Fruit fly (Drosophila melanogaster) whole organism, embryonic: ENCODE measurements around the gene RpS28b.

Source experiments
- Adf1 ChIP-seq: fragments of 200-800 bp; sonication (Bioruptor generic); IDR thresholded peaks from 2 replicates; pipeline ENCODE4 v1.3.6; 2022; ENCODE audit warnings: missing biosample characterization, missing genetic modification characterization
- Atf6 ChIP-seq: fragments of 200-800 bp; sonication (Bioruptor generic); IDR thresholded peaks from 2 replicates; pipeline ENCODE4 v1.3.6; 2022; ENCODE audit warnings: missing biosample characterization, missing genetic modification characterization
- B-H2 ChIP-seq: fragments of 200-800 bp; sonication (Bioruptor generic); optimal IDR thresholded peaks from 2 replicates; lab custom pipeline; 2018; ENCODE audit warnings: missing biosample characterization, mild to moderate bottlenecking, missing genetic modification characterization
- Bdp1 ChIP-seq: fragments of 200-800 bp; sonication (Bioruptor generic); optimal IDR thresholded peaks from 3 replicates; lab custom pipeline; 2016; ENCODE audit warnings: missing biosample characterization, missing genetic modification characterization
- CG11504 ChIP-seq: fragments of 200-800 bp; sonication (Bioruptor generic); optimal IDR thresholded peaks from 3 replicates; lab custom pipeline; 2019; ENCODE audit warnings: missing biosample characterization, mild to moderate bottlenecking, missing genetic modification characterization, moderate library complexity
- CG12219 ChIP-seq: fragments of 200-800 bp; sonication (Bioruptor generic); optimal IDR thresholded peaks from 3 replicates; lab custom pipeline; 2018; ENCODE audit warnings: missing biosample characterization, mild to moderate bottlenecking, missing genetic modification characterization
- CG12236 ChIP-seq: fragments of 200-800 bp; sonication (Bioruptor generic); optimal IDR thresholded peaks from 2 replicates; lab custom pipeline; 2016; ENCODE audit warnings: missing biosample characterization, missing genetic modification characterization
- CG12299 ChIP-seq: fragments of 200-800 bp; sonication (Bioruptor generic); optimal IDR thresholded peaks from 2 replicates; lab custom pipeline; 2018; ENCODE audit warnings: missing biosample characterization, mild to moderate bottlenecking, missing genetic modification characterization
- CG1233 ChIP-seq: fragments of 200-800 bp; sonication (Bioruptor generic); optimal IDR thresholded peaks from 4 replicates; lab custom pipeline; 2018; ENCODE audit warnings: missing biosample characterization, mild to moderate bottlenecking, missing genetic modification characterization
- CG13424 ChIP-seq: fragments of 200-800 bp; sonication (Bioruptor generic); optimal IDR thresholded peaks from 2 replicates; lab custom pipeline; 2019; ENCODE audit warnings: missing biosample characterization, mild to moderate bottlenecking, missing genetic modification characterization, moderate library complexity
- CG1602 ChIP-seq: fragments of 200-800 bp; sonication (Bioruptor generic); optimal IDR thresholded peaks from 3 replicates; lab custom pipeline; 2016; ENCODE audit warnings: missing biosample characterization, missing genetic modification characterization
- CG17359 ChIP-seq: fragments of 200-800 bp; sonication (Bioruptor generic); optimal IDR thresholded peaks from 3 replicates; lab custom pipeline; 2018; ENCODE audit warnings: missing biosample characterization, mild to moderate bottlenecking, missing genetic modification characterization, moderate library complexity
- CG17385 ChIP-seq: fragments of 200-800 bp; sonication (Bioruptor generic); optimal IDR thresholded peaks from 3 replicates; lab custom pipeline; 2018; ENCODE audit warnings: missing biosample characterization, mild to moderate bottlenecking, missing genetic modification characterization
- CG18476 ChIP-seq: fragments of 200-800 bp; sonication (Bioruptor generic); optimal IDR thresholded peaks from 2 replicates; lab custom pipeline; 2016; ENCODE audit warnings: missing biosample characterization, mild to moderate bottlenecking, missing genetic modification characterization
- CG18764 ChIP-seq: fragments of 200-800 bp; sonication (Bioruptor generic); optimal IDR thresholded peaks from 3 replicates; lab custom pipeline; 2016; ENCODE audit warnings: missing biosample characterization, missing genetic modification characterization
- CG4404 ChIP-seq: fragments of 200-800 bp; sonication (Bioruptor generic); IDR thresholded peaks from 2 replicates; pipeline ENCODE4 v1.3.6; 2022; ENCODE audit warnings: missing biosample characterization, missing genetic modification characterization
- CG4707 ChIP-seq: fragments of 200-800 bp; sonication (Bioruptor generic); optimal IDR thresholded peaks from 2 replicates; lab custom pipeline; 2018; ENCODE audit warnings: missing biosample characterization, mild to moderate bottlenecking, missing genetic modification characterization, moderate library complexity
- CG9609 ChIP-seq: fragments of 200-800 bp; sonication (Bioruptor generic); optimal IDR thresholded peaks from 3 replicates; lab custom pipeline; 2016; ENCODE audit warnings: missing biosample characterization, missing genetic modification characterization
- CHES-1-like ChIP-seq: fragments of 200-800 bp; sonication (Bioruptor generic); optimal IDR thresholded peaks from 2 replicates; lab custom pipeline; 2016; ENCODE audit warnings: missing biosample characterization, missing genetic modification characterization
- Dip2 ChIP-seq: fragments of 200-800 bp; sonication (Bioruptor generic); IDR thresholded peaks from 2 replicates; pipeline ENCODE4 v1.3.6; 2022; ENCODE audit warnings: missing biosample characterization, missing genetic modification characterization
- Elba2 ChIP-seq: fragments of 200-800 bp; sonication (Bioruptor generic); optimal IDR thresholded peaks from 3 replicates; lab custom pipeline; 2016; ENCODE audit warnings: missing biosample characterization, missing genetic modification characterization
- Ets97D ChIP-seq: fragments of 200-800 bp; sonication (Bioruptor generic); optimal IDR thresholded peaks from 3 replicates; lab custom pipeline; 2016; ENCODE audit warnings: missing biosample characterization, missing genetic modification characterization
- Gug ChIP-seq: fragments of 200-800 bp; sonication (Bioruptor generic); IDR thresholded peaks from 4 replicates; pipeline ENCODE4 v1.3.6; 2022; ENCODE audit warnings: missing biosample characterization, missing genetic modification characterization
- Hmx ChIP-seq: fragments of 200-800 bp; sonication (Bioruptor generic); optimal IDR thresholded peaks from 2 replicates; lab custom pipeline; 2016; ENCODE audit warnings: missing biosample characterization, missing genetic modification characterization
- Hr3 ChIP-seq: fragments of 200-800 bp; sonication (Bioruptor generic); optimal IDR thresholded peaks from 3 replicates; lab custom pipeline; 2016; ENCODE audit warnings: missing biosample characterization, missing genetic modification characterization
- Hr78 ChIP-seq, 2 experiments: fragments of 200-800 bp in 1 of 2; fragments of >200 bp in 1 of 2; sonication (Bioruptor generic) in 1 of 2; optimal IDR thresholded peaks; 2 replicates each; lab custom pipeline; 2017 to 2019; ENCODE audit warnings: missing biosample characterization in 2 of 2, missing genetic modification characterization in 2 of 2, mild to moderate bottlenecking in 1 of 2, moderate library complexity in 1 of 2
- Max ChIP-seq: fragments of 200-800 bp; sonication (Bioruptor generic); optimal IDR thresholded peaks from 2 replicates; lab custom pipeline; 2016; ENCODE audit warnings: missing biosample characterization, mild to moderate bottlenecking, missing genetic modification characterization
- Nf-YB ChIP-seq: fragments of 200-800 bp; sonication (Bioruptor generic); optimal IDR thresholded peaks from 3 replicates; lab custom pipeline; 2019; ENCODE audit warnings: missing biosample characterization, mild to moderate bottlenecking, missing genetic modification characterization, moderate library complexity
- amos ChIP-seq: fragments of 200-800 bp; sonication (Bioruptor generic); IDR thresholded peaks from 2 replicates; pipeline ENCODE4 v1.3.6; 2022; ENCODE audit warnings: missing biosample characterization, missing genetic modification characterization; ENCODE audit not compliant: partially characterized antibody
- aop ChIP-seq: fragments of 200-800 bp; sonication (Bioruptor generic); IDR thresholded peaks from 2 replicates; pipeline ENCODE4 v1.3.6; 2022; ENCODE audit warnings: missing biosample characterization, missing genetic modification characterization
- bab2 ChIP-seq: fragments of 200-800 bp; sonication (Bioruptor generic); optimal IDR thresholded peaks from 2 replicates; lab custom pipeline; 2016; ENCODE audit warnings: missing biosample characterization, missing genetic modification characterization
- br ChIP-seq: fragments of >200 bp; optimal IDR thresholded peaks from 2 replicates; lab custom pipeline; 2017
- cato ChIP-seq: fragments of 200-800 bp; sonication (Bioruptor generic); optimal IDR thresholded peaks from 2 replicates; lab custom pipeline; 2016; ENCODE audit warnings: missing biosample characterization, missing genetic modification characterization, borderline replicate concordance
- chinmo ChIP-seq: fragments of 200-800 bp; sonication (Bioruptor generic); IDR thresholded peaks from 4 replicates; pipeline ENCODE4 v1.3.6; 2022; ENCODE audit warnings: missing biosample characterization, missing genetic modification characterization; ENCODE audit not compliant: partially characterized antibody
- chn ChIP-seq: fragments of 200-800 bp; sonication (Bioruptor generic); optimal IDR thresholded peaks from 2 replicates; lab custom pipeline; 2016; ENCODE audit warnings: missing biosample characterization, missing genetic modification characterization
- crc ChIP-seq: fragments of 200-800 bp; sonication (Bioruptor generic); optimal IDR thresholded peaks from 2 replicates; lab custom pipeline; 2016; ENCODE audit warnings: missing biosample characterization, missing genetic modification characterization
- da ChIP-seq: fragments of 200-800 bp; sonication (Bioruptor generic); optimal IDR thresholded peaks from 2 replicates; lab custom pipeline; 2016; ENCODE audit warnings: missing biosample characterization, missing genetic modification characterization
- dmrt99B ChIP-seq: fragments of 200-800 bp; sonication (Bioruptor generic); optimal IDR thresholded peaks from 2 replicates; lab custom pipeline; 2018; ENCODE audit warnings: missing biosample characterization, mild to moderate bottlenecking, missing genetic modification characterization, moderate library complexity
- gcm ChIP-seq: fragments of 200-800 bp; sonication (Bioruptor generic); optimal IDR thresholded peaks from 2 replicates; lab custom pipeline; 2019; ENCODE audit warnings: missing biosample characterization, mild to moderate bottlenecking, missing genetic modification characterization, moderate library complexity
- h ChIP-seq: fragments of >200 bp; optimal IDR thresholded peaks from 2 replicates; lab custom pipeline; 2017
- hkb ChIP-seq, 2 experiments: fragments of 200-800 bp in 1 of 2; fragments of >200 bp in 1 of 2; sonication (Bioruptor generic) in 1 of 2; IDR thresholded peaks in 1 of 2; optimal IDR thresholded peaks in 1 of 2; 2 replicates each; pipeline versions ENCODE4 v1.3.6 to Lab custom; 2017 to 2022; ENCODE audit warnings: missing biosample characterization in 1 of 2, missing genetic modification characterization in 1 of 2
- ken ChIP-seq: fragments of 200-800 bp; sonication (Bioruptor generic); IDR thresholded peaks from 3 replicates; pipeline ENCODE4 v1.3.6; 2022; ENCODE audit warnings: missing biosample characterization, missing genetic modification characterization
- nmo ChIP-seq: fragments of 200-800 bp; sonication (Bioruptor generic); optimal IDR thresholded peaks from 2 replicates; lab custom pipeline; 2018; ENCODE audit warnings: missing biosample characterization, mild to moderate bottlenecking, missing genetic modification characterization, moderate library complexity
- oc ChIP-seq: fragments of 200-800 bp; sonication (Bioruptor generic); optimal IDR thresholded peaks from 2 replicates; lab custom pipeline; 2018; ENCODE audit warnings: missing biosample characterization, mild to moderate bottlenecking, missing genetic modification characterization, moderate library complexity
- p53 ChIP-seq: fragments of 200-800 bp; sonication (Bioruptor generic); optimal IDR thresholded peaks from 2 replicates; lab custom pipeline; 2016; ENCODE audit warnings: missing biosample characterization, missing genetic modification characterization
- pfk ChIP-seq: fragments of 200-800 bp; sonication (Bioruptor generic); optimal IDR thresholded peaks from 2 replicates; lab custom pipeline; 2018; ENCODE audit warnings: missing biosample characterization, mild to moderate bottlenecking, missing genetic modification characterization, moderate library complexity
- repo ChIP-seq: fragments of 200-800 bp; sonication (Bioruptor generic); optimal IDR thresholded peaks from 2 replicates; lab custom pipeline; 2016; ENCODE audit warnings: missing biosample characterization, missing genetic modification characterization
- tup ChIP-seq: fragments of 200-800 bp; sonication (Bioruptor generic); optimal IDR thresholded peaks from 2 replicates; lab custom pipeline; 2016; ENCODE audit warnings: missing biosample characterization, mild to moderate bottlenecking, missing genetic modification characterization, moderate library complexity
- twi ChIP-seq: fragments of 200-800 bp; optimal IDR thresholded peaks from 2 replicates; lab custom pipeline; 2019; ENCODE audit warnings: missing biosample characterization, mild to moderate bottlenecking, missing genetic modification characterization, moderate library complexity
- unpg ChIP-seq: fragments of 200-800 bp; sonication (Bioruptor generic); optimal IDR thresholded peaks from 3 replicates; lab custom pipeline; 2018; ENCODE audit warnings: missing biosample characterization, mild to moderate bottlenecking, missing genetic modification characterization, moderate library complexity
- zfh1 ChIP-seq: fragments of 200-800 bp; sonication (Bioruptor generic); IDR thresholded peaks from 3 replicates; pipeline ENCODE4 v1.3.6; 2022; ENCODE audit warnings: missing biosample characterization, missing genetic modification characterization

The RpS28b gene

dm6 chrX:9556397-9556796 is 2.0 kb downstream of the RpS28b start, which contains the start of gene CG15317 (continued):
- TF ChIP-seq CG12219 (GFP tag; lab: Kevin White, UChicago) (no peak), CG9609 (GFP tag; lab: Kevin White, UChicago) (no peak), Hr3 (GFP tag; lab: Kevin White, UChicago) (no peak), amos (GFP tag; lab: Robert Waterston, UW) (peak; percentile 82), chinmo (GFP tag; lab: Robert Waterston, UW) (peak; percentile 57; the same call in 1 of the 4 replicates), unpg (GFP tag; lab: Kevin White, UChicago) (no peak), CG4707 (no peak), br (no peak), cato (GFP tag; lab: Kevin White, UChicago) (no peak), Hmx (GFP tag; lab: Kevin White, UChicago) (no peak), Atf6 (GFP tag; lab: Robert Waterston, UW) (no peak), CG18764 (no peak), zfh1 (no peak), repo (GFP tag; lab: Kevin White, UChicago) (no peak), Dip2 (no peak), ken (GFP tag; lab: Robert Waterston, UW) (no peak), CG1233 (GFP tag; lab: Kevin White, UChicago) (no peak), CG1602 (GFP tag; lab: Kevin White, UChicago) (no peak), tup (GFP tag; lab: Kevin White, UChicago) (no peak), CG11504 (tag; lab: Kevin White, UChicago) (no peak), B-H2 (GFP tag; lab: Kevin White, UChicago) (no peak)
- TF ChIP-seq, all 482 proteins: peak for 46

dm6 chrX:9571208-9571607 is 16.8 kb downstream of the RpS28b start, which contains the start of gene Cubn:
Cubn (minus strand) TSS chrX:9571308.
- TF ChIP-seq CG12236 (no peak), Ets97D (GFP tag; lab: Kevin White, UChicago) (no peak), gcm (GFP tag; lab: Kevin White, UChicago) (no peak), Elba2 (GFP tag; lab: Kevin White, UChicago) (no peak), da (GFP tag; lab: Kevin White, UChicago) (no peak), CG12299 (tag; lab: Kevin White, UChicago) (no peak), h (lab: Kevin White, UChicago) (no peak), Hr78 (GFP tag; optimal IDR thresholded peaks at IDR 0.05; lab: Kevin White, UChicago) (no peak), pfk (GFP tag; lab: Kevin White, UChicago) (no peak), aop (GFP tag; lab: Robert Waterston, UW) (no peak), CG17385 (GFP tag; lab: Kevin White, UChicago) (no peak), crc (no peak)

dm6 chrX:9576147-9576503 is 21.7 kb downstream of the RpS28b start, which contains the start of gene CG42395:
CG42395 (minus strand) TSS chrX:9576247.
- TF ChIP-seq Gug (no peak), Elba2 (GFP tag; lab: Kevin White, UChicago) (no peak), Nf-YB (GFP tag; lab: Kevin White, UChicago) (no peak), CG4404 (GFP tag; lab: Robert Waterston, UW) (no peak), CG13424 (tag; lab: Kevin White, UChicago) (no peak), Adf1 (GFP tag; lab: Robert Waterston, UW) (no peak), dmrt99B (tag; lab: Kevin White, UChicago) (no peak), Max (no peak), chn (no peak), Bdp1 (GFP tag; lab: Kevin White, UChicago) (no peak), twi (tag; lab: Kevin White, UChicago) (no peak), p53 (GFP tag; lab: Kevin White, UChicago) (no peak), CG18476 (GFP tag; lab: Kevin White, UChicago) (no peak), bab2 (no peak), hkb (optimal IDR thresholded peaks at IDR 0.05; lab: Kevin White, UChicago) (no peak), hkb (GFP tag; IDR thresholded peaks at IDR 0.05; lab: Robert Waterston, UW) (no peak), CG17359 (tag; lab: Kevin White, UChicago) (no peak), CHES-1-like (GFP tag; lab: Kevin White, UChicago) (no peak), nmo (GFP tag; lab: Kevin White, UChicago) (no peak), oc (tag; lab: Kevin White, UChicago) (no peak)
